Worm (Caenorhabditis elegans) whole organism, L3 larva: Measurements from ENCODE around the gene irld-14.

Experiments
- ceh-28 ChIP-seq: fragments of 150-350 bp; optimal IDR thresholded peaks from 2 replicates; lab custom pipeline; 2014; ENCODE audit warnings: missing biosample characterization, missing genetic modification reagents, missing genetic modification characterization
- ceh-9 ChIP-seq: sonication (generic microtip); optimal IDR thresholded peaks from 2 replicates; lab custom pipeline; 2018; ENCODE audit warnings: missing biosample characterization, missing genetic modification characterization
- fkh-10 ChIP-seq: sonication (generic microtip); optimal IDR thresholded peaks from 2 replicates; lab custom pipeline; 2017; ENCODE audit warnings: missing biosample characterization, missing genetic modification reagents, missing genetic modification characterization
- fos-1 ChIP-seq: fragments of 150-350 bp; optimal IDR thresholded peaks from 2 replicates; lab custom pipeline; 2014; ENCODE audit warnings: missing biosample characterization, missing genetic modification characterization
- jun-1 ChIP-seq: fragments of 150-350 bp; optimal IDR thresholded peaks from 2 replicates; lab custom pipeline; 2014; ENCODE audit warnings: missing biosample characterization, missing genetic modification reagents, missing genetic modification characterization
- nhr-11 ChIP-seq: fragments of 150-350 bp; optimal IDR thresholded peaks from 2 replicates; lab custom pipeline; 2014; ENCODE audit warnings: missing biosample characterization, missing genetic modification characterization
- pqm-1 ChIP-seq: fragments of 150-350 bp; optimal IDR thresholded peaks from 2 replicates; lab custom pipeline; 2017; ENCODE audit warnings: missing biosample characterization, missing genetic modification characterization, inconsistent platforms
- unc-39 ChIP-seq: sonication (generic microtip); optimal IDR thresholded peaks from 4 replicates; lab custom pipeline; 2017; ENCODE audit warnings: missing biosample characterization, missing genetic modification characterization
- unc-62 ChIP-seq: fragments of 150-350 bp; sonication (generic microtip); optimal IDR thresholded peaks from 4 replicates; lab custom pipeline; 2014; ENCODE audit warnings: missing biosample characterization, missing genetic modification reagents, missing genetic modification characterization
- zag-1 ChIP-seq: fragments of 150-350 bp; optimal IDR thresholded peaks from 2 replicates; lab custom pipeline; 2014; ENCODE audit warnings: missing biosample characterization, missing genetic modification characterization

ce11 chrV:15000055-15000704 is 3.8 kb downstream of the irld-14 start, which contains the start of gene rps-16:
- TF ChIP-seq ceh-28 (tag; lab: Kevin White, UChicago), result no peak
- TF ChIP-seq fkh-10 (GFP tag; lab: Kevin White, UChicago), result no peak
- TF ChIP-seq zag-1, result no peak
- TF ChIP-seq pqm-1 (tag; lab: Kevin White, UChicago), result no peak
- no peak for TF ChIP-seq jun-1 (tag; lab: Kevin White, UChicago)
- TF ChIP-seq unc-62 (GFP tag; lab: Kevin White, UChicago), result no peak
- no peak for TF ChIP-seq ceh-9 (tag; lab: Kevin White, UChicago)
- no peak for TF ChIP-seq nhr-11
- TF ChIP-seq unc-39 (tag; lab: Kevin White, UChicago), result no peak
- TF ChIP-seq fos-1 (tag; lab: Kevin White, UChicago), result no peak
